Worm (Caenorhabditis elegans): Measurements from ENCODE around the gene ttr-34.

- TF ChIP-seq Y48G9A.11 (GFP tag; IDR thresholded peaks at IDR 0.05) (no peak), php-3 (GFP tag; IDR thresholded peaks at IDR 0.05) (no peak), lin-38 (GFP tag; IDR thresholded peaks at IDR 0.05) (no peak), lin-15B (tag; optimal IDR thresholded peaks at IDR 0.05) (no peak), nhr-28 (tag; optimal IDR thresholded peaks at IDR 0.05) (no peak), snpc-4 (tag; optimal IDR thresholded peaks at IDR 0.05) (no peak), ama-1 (optimal IDR thresholded peaks at IDR 0.05) (no peak), ZK546.5 (tag; optimal IDR thresholded peaks at IDR 0.05) (no peak), ceh-28 (tag; optimal IDR thresholded peaks at IDR 0.05) (no peak), nhr-102 (tag; optimal IDR thresholded peaks at IDR 0.05) (no peak), aha-1 (tag) (no peak), nhr-77 (tag; optimal IDR thresholded peaks at IDR 0.05) (no peak)
These were observed 42.4 kb downstream of the ttr-34 start for ce11 chrX:13182012-13182411.

Data from whole organism, L4 larva.